Fruit fly (Drosophila melanogaster) whole organism, embryonic: Measurements from ENCODE around the gene CG42554.

Experiments used
- Asciz ChIP-seq: fragments of 200-800 bp; sonication (Bioruptor generic); optimal IDR thresholded peaks from 2 replicates; lab custom pipeline; 2017; ENCODE audit warnings: missing biosample characterization, mild to moderate bottlenecking, missing genetic modification characterization, missing genetic modification reagents
- Atf6 ChIP-seq: fragments of 200-800 bp; sonication (Bioruptor generic); IDR thresholded peaks from 2 replicates; pipeline ENCODE4 v1.3.6; 2022; ENCODE audit warnings: missing biosample characterization, missing genetic modification characterization
- CG13624 ChIP-seq: fragments of 200-800 bp; sonication (Bioruptor generic); optimal IDR thresholded peaks from 2 replicates; lab custom pipeline; 2016; ENCODE audit warnings: missing biosample characterization, missing genetic modification characterization
- CG15073 ChIP-seq: fragments of 200-800 bp; sonication (Bioruptor generic); optimal IDR thresholded peaks from 2 replicates; lab custom pipeline; 2016; ENCODE audit warnings: missing biosample characterization, missing genetic modification characterization
- CG3163 ChIP-seq: fragments of 200-800 bp; sonication (Bioruptor generic); optimal IDR thresholded peaks from 3 replicates; lab custom pipeline; 2016; ENCODE audit warnings: missing biosample characterization, missing genetic modification characterization
- CG3726 ChIP-seq: fragments of 200-800 bp; sonication (Bioruptor generic); IDR thresholded peaks from 3 replicates; pipeline ENCODE4, ENCODE4 v1.3.6; 2022; ENCODE audit warnings: missing biosample characterization, missing genetic modification characterization
- CG42726 ChIP-seq: fragments of 200-800 bp; sonication (Bioruptor generic); IDR thresholded peaks from 2 replicates; pipeline ENCODE4 v1.3.6; 2022; ENCODE audit warnings: missing biosample characterization, missing genetic modification characterization; ENCODE audit not compliant: partially characterized antibody
- CG6791 ChIP-seq: fragments of 200-800 bp; sonication (Bioruptor generic); IDR thresholded peaks from 3 replicates; pipeline ENCODE4 v1.3.6; 2022; ENCODE audit warnings: missing biosample characterization, missing genetic modification characterization; ENCODE audit not compliant: partially characterized antibody
- CG7839 ChIP-seq: fragments of 200-800 bp; sonication (Bioruptor generic); optimal IDR thresholded peaks from 3 replicates; lab custom pipeline; 2018; ENCODE audit warnings: missing biosample characterization, mild to moderate bottlenecking, missing genetic modification characterization, moderate library complexity
- CG7963 ChIP-seq: fragments of 200-800 bp; sonication (Bioruptor generic); IDR thresholded peaks from 3 replicates; pipeline ENCODE4 v1.3.6; 2022; ENCODE audit warnings: missing biosample characterization, missing genetic modification characterization; ENCODE audit not compliant: partially characterized antibody
- CG8089 ChIP-seq: fragments of 200-800 bp; sonication (Bioruptor generic); optimal IDR thresholded peaks from 3 replicates; lab custom pipeline; 2016; ENCODE audit warnings: missing biosample characterization, missing genetic modification characterization
- CG8924 ChIP-seq: fragments of 200-800 bp; optimal IDR thresholded peaks from 3 replicates; lab custom pipeline; 2019; ENCODE audit warnings: missing biosample characterization, mild to moderate bottlenecking, missing genetic modification characterization, moderate library complexity
- CG9609 ChIP-seq: fragments of 200-800 bp; sonication (Bioruptor generic); optimal IDR thresholded peaks from 3 replicates; lab custom pipeline; 2016; ENCODE audit warnings: missing biosample characterization, missing genetic modification characterization
- Dbx ChIP-seq: fragments of 200-800 bp; sonication (Bioruptor generic); IDR thresholded peaks from 3 replicates; pipeline ENCODE4 v1.3.6; 2022; ENCODE audit warnings: missing biosample characterization, missing genetic modification characterization
- Doc2 ChIP-seq: fragments of 200-800 bp; sonication (Bioruptor generic); IDR thresholded peaks from 2 replicates; pipeline ENCODE4 v1.3.6; 2022; ENCODE audit warnings: missing biosample characterization, missing genetic modification characterization
- Drgx ChIP-seq: fragments of 200-800 bp; sonication (Bioruptor generic); IDR thresholded peaks from 2 replicates; pipeline ENCODE4 v1.3.6; 2022; ENCODE audit warnings: missing biosample characterization, missing genetic modification characterization
- HHEX ChIP-seq: fragments of 200-800 bp; sonication (Bioruptor generic); optimal IDR thresholded peaks from 3 replicates; lab custom pipeline; 2017; ENCODE audit warnings: missing biosample characterization, mild to moderate bottlenecking, missing genetic modification characterization, missing genetic modification reagents
- Med ChIP-seq: fragments of 200-800 bp; sonication (Bioruptor generic); peaks from one replicate; lab custom pipeline; 2016; ENCODE audit warnings: missing biosample characterization, missing genetic modification characterization, mild to moderate bottlenecking, inconsistent platforms, moderate library complexity
- Rfx ChIP-seq: fragments of 200-800 bp; sonication (Bioruptor generic); IDR thresholded peaks from 2 replicates; pipeline ENCODE4 v1.3.6; 2022; ENCODE audit warnings: missing biosample characterization, missing genetic modification characterization
- Side ChIP-seq: fragments of 200-800 bp; sonication (Bioruptor generic); optimal IDR thresholded peaks from 2 replicates; lab custom pipeline; 2016; ENCODE audit warnings: missing biosample characterization, missing genetic modification characterization
- Taf1 ChIP-seq: fragments of 200-800 bp; sonication (Bioruptor generic); IDR thresholded peaks from 2 replicates; pipeline ENCODE4 v1.3.6; 2022; ENCODE audit warnings: missing biosample characterization, missing genetic modification characterization
- Xrp1 ChIP-seq: fragments of 200-800 bp; sonication (Bioruptor generic); IDR thresholded peaks from 2 replicates; pipeline ENCODE4 v1.3.6; 2022; ENCODE audit warnings: missing biosample characterization, missing genetic modification characterization
- ap ChIP-seq: fragments of 200-800 bp; sonication (Bioruptor generic); IDR thresholded peaks from 2 replicates; pipeline ENCODE4 v1.3.6; 2022; ENCODE audit warnings: missing biosample characterization, missing genetic modification characterization
- ara ChIP-seq: fragments of 200-800 bp; sonication (Bioruptor generic); IDR thresholded peaks from 2 replicates; pipeline ENCODE4 v1.3.6; 2022; ENCODE audit warnings: missing biosample characterization, missing genetic modification characterization
- br ChIP-seq: fragments of >200 bp; optimal IDR thresholded peaks from 2 replicates; lab custom pipeline; 2017
- btn ChIP-seq: fragments of 200-800 bp; sonication (Bioruptor generic); optimal IDR thresholded peaks from 2 replicates; lab custom pipeline; 2016; ENCODE audit warnings: missing biosample characterization, missing genetic modification characterization
- corto ChIP-seq: fragments of 200-800 bp; sonication (Bioruptor generic); optimal IDR thresholded peaks from 2 replicates; lab custom pipeline; 2016; ENCODE audit warnings: missing biosample characterization, mild to moderate bottlenecking, missing genetic modification characterization, moderate library complexity
- crp ChIP-seq, 2 experiments: fragments of 200-800 bp; sonication (Bioruptor generic); optimal IDR thresholded peaks; 2 replicates in 1 of 2; 3 replicates in 1 of 2; lab custom pipeline; 2017; ENCODE audit warnings: missing biosample characterization in 2 of 2, missing genetic modification characterization in 2 of 2, mild to moderate bottlenecking in 1 of 2, moderate library complexity in 1 of 2
- cwo ChIP-seq: fragments of 200-800 bp; sonication (Bioruptor generic); optimal IDR thresholded peaks from 3 replicates; lab custom pipeline; 2017; ENCODE audit warnings: missing biosample characterization, missing genetic modification characterization, mild to moderate bottlenecking, moderate library complexity, missing genetic modification reagents
- danr ChIP-seq: fragments of 200-800 bp; sonication (Bioruptor generic); IDR thresholded peaks from 2 replicates; pipeline ENCODE4 v1.3.6; 2022; ENCODE audit warnings: missing biosample characterization, missing genetic modification characterization
- dimm ChIP-seq: fragments of 200-800 bp; sonication (Bioruptor generic); IDR thresholded peaks from 2 replicates; pipeline ENCODE4 v1.3.6; 2022; ENCODE audit warnings: missing biosample characterization, missing genetic modification characterization
- ems ChIP-seq: fragments of 200-800 bp; sonication (Bioruptor generic); optimal IDR thresholded peaks from 3 replicates; lab custom pipeline; 2016; ENCODE audit warnings: missing biosample characterization, missing genetic modification characterization
- fd102C ChIP-seq: fragments of 200-800 bp; sonication (Bioruptor generic); optimal IDR thresholded peaks from 2 replicates; lab custom pipeline; 2018; ENCODE audit warnings: missing biosample characterization, mild to moderate bottlenecking, missing genetic modification characterization, moderate library complexity
- ftz-f1 ChIP-seq: fragments of 200-800 bp; sonication (Bioruptor generic); optimal IDR thresholded peaks from 2 replicates; lab custom pipeline; 2016; ENCODE audit warnings: missing biosample characterization, missing genetic modification characterization
- grn ChIP-seq: fragments of 200-800 bp; sonication (Bioruptor generic); optimal IDR thresholded peaks from 3 replicates; lab custom pipeline; 2017; ENCODE audit warnings: missing biosample characterization, missing genetic modification characterization
- gsb ChIP-seq: fragments of 200-800 bp; sonication (Bioruptor generic); IDR thresholded peaks from 2 replicates; pipeline ENCODE4 v1.3.6; 2022; ENCODE audit warnings: missing biosample characterization, missing genetic modification characterization
- hkb ChIP-seq, 2 experiments: fragments of 200-800 bp in 1 of 2; fragments of >200 bp in 1 of 2; sonication (Bioruptor generic) in 1 of 2; IDR thresholded peaks in 1 of 2; optimal IDR thresholded peaks in 1 of 2; 2 replicates each; pipeline versions ENCODE4 v1.3.6 to Lab custom; 2017 to 2022; ENCODE audit warnings: missing biosample characterization in 1 of 2, missing genetic modification characterization in 1 of 2
- jing ChIP-seq: fragments of 200-800 bp; sonication (Bioruptor generic); optimal IDR thresholded peaks from 2 replicates; lab custom pipeline; 2018; ENCODE audit warnings: missing biosample characterization, mild to moderate bottlenecking, missing genetic modification characterization
- lmd ChIP-seq: fragments of 200-800 bp; sonication (Bioruptor generic); IDR thresholded peaks from 2 replicates; pipeline ENCODE4 v1.3.6; 2022; ENCODE audit warnings: missing biosample characterization, missing genetic modification characterization
- nau ChIP-seq: fragments of 200-800 bp; sonication (Bioruptor generic); optimal IDR thresholded peaks from 3 replicates; lab custom pipeline; 2017; ENCODE audit warnings: missing biosample characterization, mild to moderate bottlenecking, missing genetic modification characterization, missing genetic modification reagents
- odd ChIP-seq: fragments of 200-800 bp; sonication (Bioruptor generic); optimal IDR thresholded peaks from 2 replicates; lab custom pipeline; 2017; ENCODE audit warnings: missing biosample characterization, mild to moderate bottlenecking, missing genetic modification characterization
- org-1 ChIP-seq: fragments of 200-800 bp; sonication (Bioruptor generic); optimal IDR thresholded peaks from 2 replicates; lab custom pipeline; 2017; ENCODE audit warnings: missing biosample characterization, missing genetic modification characterization
- pum ChIP-seq: fragments of 200-800 bp; sonication (Bioruptor generic); optimal IDR thresholded peaks from 2 replicates; lab custom pipeline; 2016; ENCODE audit warnings: missing biosample characterization, missing genetic modification characterization
- run ChIP-seq: fragments of 200-800 bp; sonication (Bioruptor generic); optimal IDR thresholded peaks from 3 replicates; lab custom pipeline; 2018; ENCODE audit warnings: missing biosample characterization, mild to moderate bottlenecking, missing genetic modification characterization
- shn ChIP-seq: fragments of 200-800 bp; sonication (Bioruptor generic); optimal IDR thresholded peaks from 3 replicates; lab custom pipeline; 2016; ENCODE audit warnings: missing biosample characterization, missing genetic modification characterization
- sob ChIP-seq: fragments of 200-800 bp; sonication (Bioruptor generic); IDR thresholded peaks from 2 replicates; pipeline ENCODE4 v1.3.6; 2022; ENCODE audit warnings: missing biosample characterization, missing genetic modification characterization
- tap ChIP-seq: fragments of 200-800 bp; optimal IDR thresholded peaks from 3 replicates; lab custom pipeline; 2019; ENCODE audit warnings: missing biosample characterization, mild to moderate bottlenecking, missing genetic modification characterization, moderate library complexity
- zf30C ChIP-seq: fragments of 200-800 bp; sonication (Bioruptor generic); optimal IDR thresholded peaks from 3 replicates; lab custom pipeline; 2018; ENCODE audit warnings: missing biosample characterization, mild to moderate bottlenecking, missing genetic modification characterization

Gene CG42554

DNA sequence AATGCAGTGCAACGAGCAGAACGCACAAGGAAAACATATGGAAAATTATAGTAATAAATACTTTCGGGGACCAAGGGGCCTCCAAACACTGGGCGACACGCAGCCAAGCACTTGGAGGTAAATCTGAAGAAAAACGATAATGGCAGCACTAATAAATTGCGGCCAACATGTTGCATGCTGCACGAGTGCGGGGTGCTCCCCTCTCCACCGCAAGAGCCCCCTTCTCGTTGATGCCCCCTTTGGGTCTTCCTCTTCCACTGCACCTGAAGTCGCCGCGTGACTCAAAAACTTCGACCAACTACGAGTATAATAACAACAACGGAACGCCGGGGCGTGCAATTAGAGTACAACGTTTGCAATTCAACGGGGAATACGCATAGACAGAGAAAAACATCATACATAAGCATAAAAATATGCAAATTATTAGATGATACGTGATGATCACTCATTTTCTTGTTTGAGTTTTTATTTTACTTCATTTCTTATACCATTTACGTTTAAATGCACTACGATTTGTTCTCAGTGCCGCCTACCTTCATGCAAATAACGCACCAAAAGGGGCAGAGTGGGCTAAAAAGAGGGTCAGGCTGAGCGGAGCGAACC is 33.5 kb upstream of the CG42554 start (continued):
- TF ChIP-seq CG7963 (GFP tag; lab: Robert Waterston, UW) (no peak), Doc2 (GFP tag; lab: Robert Waterston, UW) (no peak), ap (GFP tag; lab: Robert Waterston, UW) (0 out of 2 replicates have a peak, but pooled peaks have one; percentile 8), sob (GFP tag; lab: Robert Waterston, UW) (peak; percentile 16; the same call in 1 of the 2 replicates), Med (GFP tag; lab: Kevin White, UChicago) (peak; percentile 80), fd102C (no peak), CG8924 (tag; lab: Kevin White, UChicago) (no peak), Taf1 (no peak)
- TF ChIP-seq, all 482 proteins: peak for 55

DNA sequence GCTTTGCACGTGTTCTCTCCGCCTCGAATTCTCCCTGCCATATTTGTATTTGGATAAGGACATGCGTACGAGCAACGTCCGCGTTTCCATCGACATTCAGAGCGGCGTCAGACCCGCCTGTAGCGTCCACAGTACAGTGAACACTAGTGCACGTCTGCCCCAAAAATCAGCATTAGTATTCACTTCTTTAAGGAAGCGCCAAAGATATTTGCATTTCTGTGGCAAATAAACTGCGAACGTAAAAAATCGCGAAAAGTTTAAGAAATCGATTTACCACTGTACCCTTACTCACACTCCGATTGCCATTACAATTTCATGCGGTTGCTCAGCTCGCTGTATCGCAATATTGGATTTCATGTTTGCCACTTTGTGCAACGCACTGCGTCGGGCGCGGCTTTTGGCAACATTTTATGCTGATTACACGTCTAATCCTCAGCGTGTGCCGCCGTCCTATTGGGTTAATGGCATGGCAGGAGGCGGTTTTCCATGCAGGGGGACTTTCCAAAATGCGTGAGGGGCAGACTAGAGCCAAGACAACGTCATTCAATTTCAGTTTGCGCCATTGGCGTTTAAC is 32.7 kb upstream of the CG42554 start:
- TF ChIP-seq Side (GFP tag; lab: Kevin White, UChicago) (peak; percentile 88), CG8089 (GFP tag; lab: Kevin White, UChicago) (peak; percentile 82), shn (GFP tag; lab: Kevin White, UChicago) (peak; percentile 76), org-1 (peak; percentile 88), gsb (GFP tag; lab: Robert Waterston, UW) (peak; percentile 68), CG9609 (GFP tag; lab: Kevin White, UChicago) (peak; percentile 80), CG3163 (GFP tag; lab: Kevin White, UChicago) (peak; percentile 71), grn (GFP tag; lab: Kevin White, UChicago) (peak; percentile 20), Xrp1 (peak; percentile 94), lmd (GFP tag; lab: Robert Waterston, UW) (peak; percentile 86), CG6791 (GFP tag; lab: Robert Waterston, UW) (no peak), dimm (GFP tag; lab: Robert Waterston, UW) (peak; percentile 85), br (lab: Kevin White, UChicago) (no peak), corto (peak; percentile 88), CG13624 (GFP tag; lab: Kevin White, UChicago) (peak; percentile 82), Rfx (GFP tag; lab: Robert Waterston, UW) (peak; percentile 91), hkb (optimal IDR thresholded peaks at IDR 0.05; lab: Kevin White, UChicago) (no peak), hkb (GFP tag; IDR thresholded peaks at IDR 0.05; lab: Robert Waterston, UW) (peak; percentile 91), HHEX (GFP tag; lab: Kevin White, UChicago) (peak; percentile 85), Drgx (peak; percentile 96), Dbx (GFP tag; lab: Robert Waterston, UW) (peak; percentile 91), Asciz (GFP tag; lab: Kevin White, UChicago) (peak; percentile 60), CG42726 (GFP tag; lab: Robert Waterston, UW) (no peak), CG7839 (tag; lab: Kevin White, UChicago) (peak; percentile 89), Med (GFP tag; lab: Kevin White, UChicago) (peak; percentile 98), tap (peak; percentile 71), ems (GFP tag; lab: Kevin White, UChicago) (peak; percentile 80), cwo (GFP tag; lab: Kevin White, UChicago) (peak; percentile 72), danr (peak; percentile 83), odd (GFP tag; lab: Kevin White, UChicago) (peak; percentile 71), nau (GFP tag; lab: Kevin White, UChicago) (peak; percentile 67), run (tag; lab: Kevin White, UChicago) (peak; percentile 70), ara (GFP tag; lab: Robert Waterston, UW) (peak; percentile 94), crp (GFP tag; optimal IDR thresholded peaks at IDR 0.05; lab: Kevin White, UChicago) (peak in 1 of 2 experiments; percentile 33), pum (peak; percentile 83), CG3726 (peak; percentile 85), ftz-f1 (GFP tag; lab: Kevin White, UChicago) (no peak), Atf6 (peak; percentile 88), jing (GFP tag; lab: Kevin White, UChicago) (peak; percentile 88), zf30C (no peak), CG15073 (peak; percentile 60), btn (peak; percentile 82)
